Fruit fly (Drosophila melanogaster): ENCODE data around the gene CG15922.

CG15922 gene

dm6 chr3R:20548255-20548654 lies 11.8 kb downstream of the CG15922 start:
- TF ChIP-seq Dfd (GFP tag; optimal IDR thresholded peaks at IDR 0.05) (no peak), Rel (GFP tag; optimal IDR thresholded peaks at IDR 0.05) (no peak), Rel (tag; optimal IDR thresholded peaks at IDR 0.05) (no peak), br (GFP tag; optimal IDR thresholded peaks at IDR 0.05) (no peak), CrebA (GFP tag; optimal IDR thresholded peaks at IDR 0.05; ENCODE audit: borderline replicate concordance) (peak; percentile 47), Myc (optimal IDR thresholded peaks at IDR 0.05) (no peak)

- TF ChIP-seq Sp1 (GFP tag; optimal IDR thresholded peaks at IDR 0.05) (no peak), foxo (GFP tag; optimal IDR thresholded peaks at IDR 0.05) (no peak), woc (GFP tag; optimal IDR thresholded peaks at IDR 0.05) (no peak), sv (GFP tag; optimal IDR thresholded peaks at IDR 0.05) (no peak), Hr83 (GFP tag; optimal IDR thresholded peaks at IDR 0.05; ENCODE audit: poor library complexity, severe bottlenecking) (no peak), Vsx2 (GFP tag; optimal IDR thresholded peaks at IDR 0.05; ENCODE audit: partially characterized antibody) (no peak), pan (optimal IDR thresholded peaks at IDR 0.05) (no peak), OdsH (GFP tag; optimal IDR thresholded peaks at IDR 0.05) (no peak), Rel (GFP tag; optimal IDR thresholded peaks at IDR 0.05) (no peak), Rel (tag; optimal IDR thresholded peaks at IDR 0.05) (peak; percentile 51), HLH106 (tag; optimal IDR thresholded peaks at IDR 0.05) (no peak), br (GFP tag; optimal IDR thresholded peaks at IDR 0.05) (no peak), CrebA (GFP tag; optimal IDR thresholded peaks at IDR 0.05; ENCODE audit: borderline replicate concordance) (no peak), fru (GFP tag; optimal IDR thresholded peaks at IDR 0.05) (no peak), CG9705 (GFP tag; optimal IDR thresholded peaks at IDR 0.05) (no peak), sage (GFP tag; optimal IDR thresholded peaks at IDR 0.05) (peak; percentile 36), Hr78 (GFP tag; optimal IDR thresholded peaks at IDR 0.05) (no peak), brk (GFP tag; optimal IDR thresholded peaks at IDR 0.05) (no peak), GATAd (GFP tag; optimal IDR thresholded peaks at IDR 0.05) (no peak), dl (GFP tag; optimal IDR thresholded peaks at IDR 0.05; ENCODE audit: insufficient read depth in 1 of 2, partially characterized antibody in 2 of 2) (no peak), psq (GFP tag; optimal IDR thresholded peaks at IDR 0.05) (no peak), Mio (GFP tag; optimal IDR thresholded peaks at IDR 0.05) (no peak), lola (GFP tag; optimal IDR thresholded peaks at IDR 0.05) (no peak), rgr (GFP tag; optimal IDR thresholded peaks at IDR 0.05) (peak; percentile 5)
These were observed 12.3 kb downstream of the CG15922 start for dm6 chr3R:20547758-20548157.

- no peak for TF ChIP-seq Rel (GFP tag; optimal IDR thresholded peaks at IDR 0.05)
- TF ChIP-seq Rel (tag; optimal IDR thresholded peaks at IDR 0.05), result peak; percentile 21
- TF ChIP-seq dl (GFP tag; optimal IDR thresholded peaks at IDR 0.05; ENCODE audit: insufficient read depth in 1 of 2, partially characterized antibody in 2 of 2), result no peak
- TF ChIP-seq foxo (GFP tag; optimal IDR thresholded peaks at IDR 0.05), result peak in 1 of 2 experiments; percentile 27
- no peak for TF ChIP-seq dsf (GFP tag; optimal IDR thresholded peaks at IDR 0.05; ENCODE audit: borderline replicate concordance)
- TF ChIP-seq h (GFP tag; optimal IDR thresholded peaks at IDR 0.05), result peak; percentile 24
- no peak for TF ChIP-seq OdsH (GFP tag; optimal IDR thresholded peaks at IDR 0.05)
- TF ChIP-seq N (GFP tag; optimal IDR thresholded peaks at IDR 0.05), result no peak
These were observed 13.1 kb downstream of the CG15922 start for dm6 chr3R:20546662-20547620.

dm6 chr3R:20545678-20546077 lies 14.4 kb downstream of the CG15922 start:
- no peak for TF ChIP-seq dl (GFP tag; optimal IDR thresholded peaks at IDR 0.05; ENCODE audit: insufficient read depth in 1 of 2, partially characterized antibody in 2 of 2)
- TF ChIP-seq foxo (GFP tag; optimal IDR thresholded peaks at IDR 0.05), result peak in 1 of 2 experiments; percentile 15
- peak; percentile 6 for TF ChIP-seq HLH106 (tag; optimal IDR thresholded peaks at IDR 0.05)
- TF ChIP-seq rgr (GFP tag; optimal IDR thresholded peaks at IDR 0.05), result peak; percentile 9
- TF ChIP-seq br (GFP tag; optimal IDR thresholded peaks at IDR 0.05), result no peak
- TF ChIP-seq dsf (GFP tag; optimal IDR thresholded peaks at IDR 0.05; ENCODE audit: borderline replicate concordance), result no peak
- TF ChIP-seq fru (GFP tag; optimal IDR thresholded peaks at IDR 0.05), result peak; percentile 3
- peak; percentile 3 for TF ChIP-seq psq (GFP tag; optimal IDR thresholded peaks at IDR 0.05)
- no peak for TF ChIP-seq dmrt93B (GFP tag; optimal IDR thresholded peaks at IDR 0.05)
- no peak for TF ChIP-seq woc (GFP tag; optimal IDR thresholded peaks at IDR 0.05)
- no peak for TF ChIP-seq Mio (GFP tag; optimal IDR thresholded peaks at IDR 0.05)

Measured in whole organism, wandering third instar larva.